Worm (Caenorhabditis elegans): ENCODE measurements around the gene sptl-3.

Gene sptl-3

ce11 chrV:13929503-13929902 is 36.4 kb downstream of the sptl-3 start, which contains the start of gene srxa-13:
Gene srxa-13 (plus strand): TSS chrV:13929803.
- TF ChIP-seq scrt-1 (GFP tag; IDR thresholded peaks at IDR 0.05), result no peak
- TF ChIP-seq ama-1 (optimal IDR thresholded peaks at IDR 0.05), result no peak
- TF ChIP-seq tbx-37 (GFP tag; conservative IDR thresholded peaks at IDR 0.05), result no peak
- no peak for TF ChIP-seq pes-1 (GFP tag; IDR thresholded peaks at IDR 0.05)
- TF ChIP-seq tbx-11 (GFP tag; IDR thresholded peaks at IDR 0.05), result no peak
- TF ChIP-seq ceh-36 (tag; optimal IDR thresholded peaks at IDR 0.05), result no peak
- no peak for TF ChIP-seq sea-1 (GFP tag; conservative IDR thresholded peaks at IDR 0.05)
- no peak for TF ChIP-seq ets-7 (tag; optimal IDR thresholded peaks at IDR 0.05)
- no peak for TF ChIP-seq flt-1 (GFP tag; IDR thresholded peaks at IDR 0.05)
- no peak for TF ChIP-seq hmbx-1 (tag; optimal IDR thresholded peaks at IDR 0.05)
- TF ChIP-seq aly-1 (tag; optimal IDR thresholded peaks at IDR 0.05), result no peak
- TF ChIP-seq hmg-4 (GFP tag; optimal IDR thresholded peaks at IDR 0.05), result no peak
- TF ChIP-seq tra-4 (tag; optimal IDR thresholded peaks at IDR 0.05), result no peak
- no peak for TF ChIP-seq B0310.2 (tag; optimal IDR thresholded peaks at IDR 0.05)
- TF ChIP-seq ceh-13 (GFP tag; optimal IDR thresholded peaks at IDR 0.05), result no peak
- TF ChIP-seq F13C5.2 (tag; optimal IDR thresholded peaks at IDR 0.05), result no peak
- no peak for TF ChIP-seq hnd-1 (tag; optimal IDR thresholded peaks at IDR 0.05)

ce11 chrV:13931225-13931624 is 38.1 kb downstream of the sptl-3 start, which contains the start of gene C06B3.16:
Gene C06B3.16 (plus strand): TSS chrV:13931525.
- TF ChIP-seq sea-1 (GFP tag; conservative IDR thresholded peaks at IDR 0.05) (no peak), scrt-1 (GFP tag; IDR thresholded peaks at IDR 0.05) (no peak), tra-4 (tag; optimal IDR thresholded peaks at IDR 0.05) (no peak), tbx-11 (GFP tag; IDR thresholded peaks at IDR 0.05) (no peak), tbx-37 (GFP tag; conservative IDR thresholded peaks at IDR 0.05) (no peak), hnd-1 (tag; optimal IDR thresholded peaks at IDR 0.05) (no peak), hmbx-1 (tag; optimal IDR thresholded peaks at IDR 0.05) (no peak), aly-1 (tag; optimal IDR thresholded peaks at IDR 0.05) (no peak)

ce11 chrV:13931952-13932351 is 38.8 kb downstream of the sptl-3 start:
- no peak for TF ChIP-seq flt-1 (GFP tag; IDR thresholded peaks at IDR 0.05)
- no peak for TF ChIP-seq pes-1 (GFP tag; IDR thresholded peaks at IDR 0.05)

- no peak for TF ChIP-seq sea-1 (GFP tag; conservative IDR thresholded peaks at IDR 0.05)
- TF ChIP-seq ceh-36 (tag; optimal IDR thresholded peaks at IDR 0.05), result no peak
- TF ChIP-seq B0310.2 (tag; optimal IDR thresholded peaks at IDR 0.05), result no peak
- no peak for TF ChIP-seq tbx-11 (GFP tag; IDR thresholded peaks at IDR 0.05)
- no peak for TF ChIP-seq aly-1 (tag; optimal IDR thresholded peaks at IDR 0.05)
- TF ChIP-seq hmg-4 (GFP tag; optimal IDR thresholded peaks at IDR 0.05), result no peak
- TF ChIP-seq flt-1 (GFP tag; IDR thresholded peaks at IDR 0.05), result no peak
- TF ChIP-seq hmbx-1 (tag; optimal IDR thresholded peaks at IDR 0.05), result no peak
- no peak for TF ChIP-seq hnd-1 (tag; optimal IDR thresholded peaks at IDR 0.05)
- TF ChIP-seq ets-7 (tag; optimal IDR thresholded peaks at IDR 0.05), result no peak
- TF ChIP-seq F13C5.2 (tag; optimal IDR thresholded peaks at IDR 0.05), result no peak
- TF ChIP-seq ama-1 (optimal IDR thresholded peaks at IDR 0.05), result no peak
These were observed 41.4 kb downstream of the sptl-3 start, which contains the start of gene R10D12.1 for ce11 chrV:13934545-13934944. Gene R10D12.1 (minus strand): TSS chrV:13934645.

- TF ChIP-seq B0310.2 (tag; optimal IDR thresholded peaks at IDR 0.05) (no peak), tbx-11 (GFP tag; IDR thresholded peaks at IDR 0.05) (no peak), F13C5.2 (tag; optimal IDR thresholded peaks at IDR 0.05) (no peak), sea-1 (GFP tag; conservative IDR thresholded peaks at IDR 0.05) (no peak), hmg-4 (GFP tag; optimal IDR thresholded peaks at IDR 0.05) (no peak), scrt-1 (GFP tag; IDR thresholded peaks at IDR 0.05) (no peak), tra-4 (tag; optimal IDR thresholded peaks at IDR 0.05) (no peak), tbx-37 (GFP tag; conservative IDR thresholded peaks at IDR 0.05) (no peak), ceh-13 (GFP tag; optimal IDR thresholded peaks at IDR 0.05) (no peak), hmbx-1 (tag; optimal IDR thresholded peaks at IDR 0.05) (no peak), ets-7 (tag; optimal IDR thresholded peaks at IDR 0.05) (no peak), flt-1 (GFP tag; IDR thresholded peaks at IDR 0.05) (no peak), aly-1 (tag; optimal IDR thresholded peaks at IDR 0.05) (no peak), ceh-36 (tag; optimal IDR thresholded peaks at IDR 0.05) (no peak), ama-1 (optimal IDR thresholded peaks at IDR 0.05) (no peak)
These were observed 42.3 kb downstream of the sptl-3 start for ce11 chrV:13935423-13935822.

- TF ChIP-seq F13C5.2 (tag; optimal IDR thresholded peaks at IDR 0.05) (no peak), flt-1 (GFP tag; IDR thresholded peaks at IDR 0.05) (no peak), scrt-1 (GFP tag; IDR thresholded peaks at IDR 0.05) (no peak), tra-4 (tag; optimal IDR thresholded peaks at IDR 0.05) (no peak), ets-7 (tag; optimal IDR thresholded peaks at IDR 0.05) (no peak), hmg-4 (GFP tag; optimal IDR thresholded peaks at IDR 0.05) (no peak), hmbx-1 (tag; optimal IDR thresholded peaks at IDR 0.05) (no peak), pes-1 (GFP tag; IDR thresholded peaks at IDR 0.05) (no peak), tbx-37 (GFP tag; conservative IDR thresholded peaks at IDR 0.05) (no peak), sea-1 (GFP tag; conservative IDR thresholded peaks at IDR 0.05) (no peak), tbx-11 (GFP tag; IDR thresholded peaks at IDR 0.05) (no peak), B0310.2 (tag; optimal IDR thresholded peaks at IDR 0.05) (no peak), aly-1 (tag; optimal IDR thresholded peaks at IDR 0.05) (no peak), hnd-1 (tag; optimal IDR thresholded peaks at IDR 0.05) (no peak), ceh-36 (tag; optimal IDR thresholded peaks at IDR 0.05) (no peak)
These were observed 42.9 kb downstream of the sptl-3 start for ce11 chrV:13936052-13936451.

ce11 chrV:13936850-13937249 is 43.7 kb downstream of the sptl-3 start, which contains the start of gene srw-145:
Gene srw-145 (plus strand): TSS chrV:13937150.
- TF ChIP-seq F13C5.2 (tag; optimal IDR thresholded peaks at IDR 0.05), result no peak
- TF ChIP-seq ceh-13 (GFP tag; optimal IDR thresholded peaks at IDR 0.05), result no peak
- no peak for TF ChIP-seq ama-1 (optimal IDR thresholded peaks at IDR 0.05)
- TF ChIP-seq ceh-36 (tag; optimal IDR thresholded peaks at IDR 0.05), result no peak

ce11 chrV:13942082-13942481 is 49.0 kb downstream of the sptl-3 start, which contains the start of gene dpr-1:
Gene dpr-1 (minus strand): TSS chrV:13942182.
- TF ChIP-seq B0310.2 (tag; optimal IDR thresholded peaks at IDR 0.05) (no peak), ceh-36 (tag; optimal IDR thresholded peaks at IDR 0.05) (no peak), scrt-1 (GFP tag; IDR thresholded peaks at IDR 0.05) (no peak), aly-1 (tag; optimal IDR thresholded peaks at IDR 0.05) (no peak)

Data from whole organism, early embryonic.